Fruit fly (Drosophila melanogaster) whole organism, prepupa: ENCODE results near the gene wat.

ENCODE experiments used
- CG10631 ChIP-seq: fragments of 200-800 bp; sonication (Bioruptor generic); optimal IDR thresholded peaks from 2 replicates; lab custom pipeline; 2016; ENCODE audit warnings: missing biosample characterization, missing genetic modification characterization
- CG10669 ChIP-seq: fragments of 200-800 bp; sonication (Bioruptor generic); optimal IDR thresholded peaks from 3 replicates; lab custom pipeline; 2018; ENCODE audit warnings: missing biosample characterization, mild to moderate bottlenecking, missing genetic modification characterization, moderate library complexity
- CG11294 ChIP-seq: fragments of 200-800 bp; sonication (Bioruptor generic); IDR thresholded peaks from 2 replicates; pipeline ENCODE4 v1.3.6; 2022; ENCODE audit warnings: missing biosample characterization, missing genetic modification characterization
- CG11902 ChIP-seq: fragments of 200-800 bp; sonication (Bioruptor generic); optimal IDR thresholded peaks from 3 replicates; lab custom pipeline; 2016; ENCODE audit warnings: missing biosample characterization, missing genetic modification characterization
- CG15336 ChIP-seq: fragments of 200-800 bp; sonication (Bioruptor generic); IDR thresholded peaks from 2 replicates; pipeline ENCODE4 v1.3.6; 2022; ENCODE audit warnings: missing biosample characterization, missing genetic modification characterization
- CG1621 ChIP-seq: fragments of 200-800 bp; sonication (Bioruptor generic); optimal IDR thresholded peaks from 3 replicates; lab custom pipeline; 2018; ENCODE audit warnings: missing biosample characterization, mild to moderate bottlenecking, missing genetic modification characterization
- CG3032 ChIP-seq: fragments of 200-800 bp; optimal IDR thresholded peaks from 2 replicates; lab custom pipeline; 2019; ENCODE audit warnings: missing biosample characterization, mild to moderate bottlenecking, missing genetic modification characterization, moderate library complexity
- CG31627 ChIP-seq: fragments of 200-800 bp; sonication (Bioruptor generic); optimal IDR thresholded peaks from 3 replicates; lab custom pipeline; 2016; ENCODE audit warnings: missing biosample characterization, missing genetic modification characterization
- CG32006 ChIP-seq: fragments of 200-800 bp; sonication (Bioruptor generic); optimal IDR thresholded peaks from 3 replicates; lab custom pipeline; 2017; ENCODE audit warnings: missing biosample characterization, mild to moderate bottlenecking, missing genetic modification characterization
- CG34406 ChIP-seq: fragments of 200-800 bp; sonication (Bioruptor generic); optimal IDR thresholded peaks from 3 replicates; lab custom pipeline; 2016; ENCODE audit warnings: missing biosample characterization, missing genetic modification characterization
- CG3919 ChIP-seq: fragments of 200-800 bp; sonication (Bioruptor generic); optimal IDR thresholded peaks from 3 replicates; lab custom pipeline; 2016; ENCODE audit warnings: missing biosample characterization, missing genetic modification characterization
- CG6163 ChIP-seq: fragments of 200-800 bp; sonication (Bioruptor generic); IDR thresholded peaks from 3 replicates; pipeline ENCODE4 v1.3.6; 2022; ENCODE audit warnings: missing biosample characterization, missing genetic modification characterization
- CG6276 ChIP-seq: fragments of 200-800 bp; sonication (Bioruptor generic); optimal IDR thresholded peaks from 2 replicates; lab custom pipeline; 2017; ENCODE audit warnings: missing biosample characterization, mild to moderate bottlenecking, missing genetic modification characterization
- CG6792 ChIP-seq: fragments of 200-800 bp; sonication (Bioruptor generic); optimal IDR thresholded peaks from 3 replicates; lab custom pipeline; 2016; ENCODE audit warnings: missing biosample characterization, missing genetic modification characterization
- CG6808 ChIP-seq: fragments of 200-800 bp; sonication (Bioruptor generic); optimal IDR thresholded peaks from 3 replicates; lab custom pipeline; 2017; ENCODE audit warnings: missing biosample characterization, missing genetic modification characterization, mild to moderate bottlenecking, moderate library complexity, missing genetic modification reagents
- CG8119 ChIP-seq: fragments of 200-800 bp; sonication (Bioruptor generic); IDR thresholded peaks from 3 replicates; pipeline ENCODE4 v1.3.6; 2022; ENCODE audit warnings: missing biosample characterization, missing genetic modification characterization
- CG8319 ChIP-seq: fragments of 200-800 bp; sonication (Bioruptor generic); optimal IDR thresholded peaks from 3 replicates; lab custom pipeline; 2016; ENCODE audit warnings: missing biosample characterization, missing genetic modification characterization
- CG8632 ChIP-seq: fragments of 200-800 bp; sonication (Bioruptor generic); optimal IDR thresholded peaks from 3 replicates; lab custom pipeline; 2016; ENCODE audit warnings: missing biosample characterization, missing genetic modification characterization
- Eip75B ChIP-seq: fragments of 200-800 bp; sonication (Bioruptor generic); optimal IDR thresholded peaks from 3 replicates; lab custom pipeline; 2016; ENCODE audit warnings: missing biosample characterization, missing genetic modification characterization
- Eip78C ChIP-seq: fragments of 200-800 bp; sonication (Bioruptor generic); peaks from one replicate; lab custom pipeline; 2016; ENCODE audit warnings: missing biosample characterization, missing genetic modification characterization
- Eip93F ChIP-seq: fragments of 200-800 bp; sonication (Bioruptor generic); optimal IDR thresholded peaks from 2 replicates; lab custom pipeline; 2016; ENCODE audit warnings: missing biosample characterization, mild to moderate bottlenecking, missing genetic modification characterization
- Ets21C ChIP-seq: fragments of 200-800 bp; sonication (Bioruptor generic); optimal IDR thresholded peaks from 3 replicates; lab custom pipeline; 2016; ENCODE audit warnings: missing biosample characterization, missing genetic modification characterization
- Gug ChIP-seq: fragments of 200-800 bp; sonication (Bioruptor generic); IDR thresholded peaks from 2 replicates; pipeline ENCODE4 v1.3.6; 2022; ENCODE audit warnings: missing biosample characterization, missing genetic modification characterization
- Hr39 ChIP-seq: fragments of 200-800 bp; sonication (Bioruptor generic); optimal IDR thresholded peaks from 2 replicates; lab custom pipeline; 2016; ENCODE audit warnings: missing biosample characterization, missing genetic modification characterization
- Met ChIP-seq: fragments of 200-800 bp; sonication (Bioruptor generic); optimal IDR thresholded peaks from 3 replicates; lab custom pipeline; 2016; ENCODE audit warnings: missing biosample characterization, missing genetic modification characterization
- OdsH ChIP-seq: fragments of 200-800 bp; sonication (Bioruptor generic); optimal IDR thresholded peaks from 3 replicates; lab custom pipeline; 2016; ENCODE audit warnings: missing biosample characterization, missing genetic modification characterization
- Smox ChIP-seq: fragments of 200-800 bp; sonication (Bioruptor generic); optimal IDR thresholded peaks from 3 replicates; lab custom pipeline; 2016; ENCODE audit warnings: missing biosample characterization, missing genetic modification characterization
- Sox102F ChIP-seq: fragments of 200-800 bp; sonication (Bioruptor generic); optimal IDR thresholded peaks from 2 replicates; lab custom pipeline; 2016; ENCODE audit warnings: missing biosample characterization, mild to moderate bottlenecking, missing genetic modification characterization
- Sox15 ChIP-seq: fragments of 200-800 bp; sonication (Bioruptor generic); optimal IDR thresholded peaks from 3 replicates; lab custom pipeline; 2016; ENCODE audit warnings: missing biosample characterization, missing genetic modification characterization
- achi ChIP-seq: fragments of 200-800 bp; sonication (Bioruptor generic); optimal IDR thresholded peaks from 3 replicates; lab custom pipeline; 2016; ENCODE audit warnings: missing biosample characterization, missing genetic modification characterization
- acj6 ChIP-seq: fragments of 200-800 bp; sonication (Bioruptor generic); optimal IDR thresholded peaks from 3 replicates; lab custom pipeline; 2016; ENCODE audit warnings: missing biosample characterization, missing genetic modification characterization
- dac ChIP-seq: fragments of 200-800 bp; sonication (Bioruptor generic); optimal IDR thresholded peaks from 2 replicates; lab custom pipeline; 2017; ENCODE audit warnings: missing biosample characterization, mild to moderate bottlenecking, missing genetic modification characterization
- dsx ChIP-seq: fragments of 200-800 bp; optimal IDR thresholded peaks from 3 replicates; lab custom pipeline; 2019; ENCODE audit warnings: missing biosample characterization, mild to moderate bottlenecking, missing genetic modification characterization, moderate library complexity; ENCODE audit not compliant: poor library complexity, severe bottlenecking
- eg ChIP-seq: fragments of 200-800 bp; sonication (Bioruptor generic); IDR thresholded peaks from 3 replicates; pipeline ENCODE4 v1.3.6; 2022; ENCODE audit warnings: missing biosample characterization, missing genetic modification characterization
- esn ChIP-seq: fragments of 200-800 bp; sonication (Bioruptor generic); optimal IDR thresholded peaks from 2 replicates; lab custom pipeline; 2016; ENCODE audit warnings: missing biosample characterization, mild to moderate bottlenecking, missing genetic modification characterization, moderate library complexity
- fd59A ChIP-seq: fragments of 200-800 bp; sonication (Bioruptor generic); optimal IDR thresholded peaks from 2 replicates; lab custom pipeline; 2017; ENCODE audit warnings: missing biosample characterization, mild to moderate bottlenecking, missing genetic modification characterization, missing genetic modification reagents
- fd85E ChIP-seq: fragments of 200-800 bp; sonication (Bioruptor generic); optimal IDR thresholded peaks from 3 replicates; lab custom pipeline; 2016; ENCODE audit warnings: missing biosample characterization, missing genetic modification characterization
- lz ChIP-seq: fragments of 200-800 bp; sonication (Bioruptor generic); optimal IDR thresholded peaks from 3 replicates; lab custom pipeline; 2016; ENCODE audit warnings: missing biosample characterization, missing genetic modification characterization
- net ChIP-seq: fragments of 200-800 bp; sonication (Bioruptor generic); optimal IDR thresholded peaks from 3 replicates; lab custom pipeline; 2016; ENCODE audit warnings: missing biosample characterization, missing genetic modification characterization
- spab ChIP-seq: fragments of 200-800 bp; sonication (Bioruptor generic); optimal IDR thresholded peaks from 2 replicates; lab custom pipeline; 2017; ENCODE audit warnings: missing biosample characterization, mild to moderate bottlenecking, missing genetic modification characterization, missing genetic modification reagents
- ss ChIP-seq, 2 experiments: fragments of 200-800 bp; sonication (Bioruptor generic); optimal IDR thresholded peaks; 2 replicates in 1 of 2; 3 replicates in 1 of 2; lab custom pipeline; 2017 to 2018; ENCODE audit warnings: mild to moderate bottlenecking in 2 of 2, missing biosample characterization in 2 of 2, missing genetic modification characterization in 2 of 2, moderate library complexity in 1 of 2
- svp ChIP-seq: fragments of 200-800 bp; sonication (Bioruptor generic); peaks from one replicate; lab custom pipeline; 2016; ENCODE audit warnings: missing biosample characterization, missing genetic modification characterization
- topi ChIP-seq: fragments of 200-800 bp; sonication (Bioruptor generic); optimal IDR thresholded peaks from 3 replicates; lab custom pipeline; 2016; ENCODE audit warnings: missing biosample characterization, missing genetic modification characterization
- vri ChIP-seq: fragments of 200-800 bp; sonication (Bioruptor generic); optimal IDR thresholded peaks from 3 replicates; lab custom pipeline; 2016; ENCODE audit warnings: missing biosample characterization, mild to moderate bottlenecking, missing genetic modification characterization

wat gene

dm6 chr3R:28987596-28988378 is 32.4 kb downstream of the wat start (continued):
- TF ChIP-seq lz (peak; percentile 17), CG8632 (GFP tag; lab: Kevin White, UChicago) (peak; percentile 8), acj6 (GFP tag; lab: Kevin White, UChicago) (peak; percentile 36), Smox (GFP tag; lab: Kevin White, UChicago) (no peak), CG31627 (GFP tag; lab: Kevin White, UChicago) (peak; percentile 9), CG32006 (GFP tag; lab: Kevin White, UChicago) (peak; percentile 53), achi (GFP tag; lab: Kevin White, UChicago) (peak; percentile 3), CG6276 (GFP tag; lab: Kevin White, UChicago) (no peak), dsx (GFP tag; lab: Kevin White, UChicago) (peak; percentile 26), dac (GFP tag; lab: Kevin White, UChicago) (no peak), CG6808 (peak; percentile 41), svp (GFP tag; lab: Kevin White, UChicago) (peak; percentile 72), CG10669 (GFP tag; lab: Kevin White, UChicago) (peak; percentile 49), CG6792 (GFP tag; lab: Kevin White, UChicago) (no peak), CG34406 (GFP tag; lab: Kevin White, UChicago) (no peak), CG10631 (GFP tag; lab: Kevin White, UChicago) (peak; percentile 33)

- TF ChIP-seq ss (GFP tag; optimal IDR thresholded peaks at IDR 0.05; lab: Kevin White, UChicago) (no peak), net (GFP tag; lab: Kevin White, UChicago) (peak; percentile 15), CG31627 (GFP tag; lab: Kevin White, UChicago) (peak; percentile 22), svp (GFP tag; lab: Kevin White, UChicago) (peak; percentile 57), Met (GFP tag; lab: Kevin White, UChicago) (peak; percentile 24), CG32006 (GFP tag; lab: Kevin White, UChicago) (peak; percentile 28), Sox102F (GFP tag; lab: Kevin White, UChicago) (no peak), Smox (GFP tag; lab: Kevin White, UChicago) (peak; percentile 2), OdsH (GFP tag; lab: Kevin White, UChicago) (peak; percentile 28), topi (GFP tag; lab: Kevin White, UChicago) (no peak), CG3919 (GFP tag; lab: Kevin White, UChicago) (no peak), Hr39 (GFP tag; lab: Kevin White, UChicago) (peak; percentile 22), CG8119 (0 out of 3 replicates have a peak, but pooled peaks have one; percentile 23)
These were observed 34.3 kb downstream of the wat start for dm6 chr3R:28985887-28986286.

dm6 chr3R:28970266-28970665 is 49.9 kb downstream of the wat start, which contains the start of gene DIP-gamma:
DIP-gamma (minus strand) TSS chr3R:28970372.
- no peak for TF ChIP-seq esn
- no peak for TF ChIP-seq CG11902 (GFP tag; lab: Kevin White, UChicago)
- TF ChIP-seq dac (GFP tag; lab: Kevin White, UChicago) = no peak
- TF ChIP-seq svp (GFP tag; lab: Kevin White, UChicago) = no peak
- no peak for TF ChIP-seq CG15336 (GFP tag; lab: Robert Waterston, UW)
- no peak for TF ChIP-seq CG3032 (tag; lab: Kevin White, UChicago)
- no peak for TF ChIP-seq fd85E (GFP tag; lab: Kevin White, UChicago)
- TF ChIP-seq CG11294 (GFP tag; lab: Robert Waterston, UW) = no peak
- TF ChIP-seq CG8319 (GFP tag; lab: Kevin White, UChicago) = no peak
- TF ChIP-seq, all 60 proteins: peak for 0

- TF ChIP-seq CG10669 (GFP tag; lab: Kevin White, UChicago) = no peak
- no peak for TF ChIP-seq spab (GFP tag; lab: Kevin White, UChicago)
- TF ChIP-seq Eip75B = no peak
- TF ChIP-seq vri (GFP tag; lab: Kevin White, UChicago) = no peak
- no peak for TF ChIP-seq Gug (GFP tag; lab: Robert Waterston, UW)
- no peak for TF ChIP-seq Ets21C
- no peak for TF ChIP-seq fd59A (GFP tag; lab: Kevin White, UChicago)
- no peak for TF ChIP-seq eg
- TF ChIP-seq Sox15 (GFP tag; lab: Kevin White, UChicago) = no peak
- no peak for TF ChIP-seq acj6 (GFP tag; lab: Kevin White, UChicago)
- no peak for TF ChIP-seq CG32006 (GFP tag; lab: Kevin White, UChicago)
- no peak for TF ChIP-seq CG8632 (GFP tag; lab: Kevin White, UChicago)
- TF ChIP-seq Hr39 (GFP tag; lab: Kevin White, UChicago) = no peak
- no peak for TF ChIP-seq CG31627 (GFP tag; lab: Kevin White, UChicago)
- no peak for TF ChIP-seq Eip78C (GFP tag; lab: Kevin White, UChicago)
- no peak for TF ChIP-seq CG1621 (tag; lab: Kevin White, UChicago)
- TF ChIP-seq CG6163 = no peak
- no peak for TF ChIP-seq CG8119
- TF ChIP-seq Eip93F (GFP tag; lab: Kevin White, UChicago) = no peak
These were observed 61.1 kb downstream of the wat start for dm6 chr3R:28959105-28959504.
